Worm (Caenorhabditis elegans) whole organism, L4 larva: ENCODE measurements around the gene swan-1.

Source experiments
- Y105C5A.15 ChIP-seq: fragments of 200-800 bp; sonication (Bioruptor generic); IDR thresholded peaks from 2 replicates; pipeline ENCODE4 v1.3.6; 2022; ENCODE audit warnings: missing genetic modification characterization, missing compliant biosample characterization
- ceh-82 ChIP-seq: sonication (generic microtip); optimal IDR thresholded peaks from 2 replicates; lab custom pipeline; 2017; ENCODE audit warnings: missing biosample characterization, missing genetic modification characterization
- fos-1 ChIP-seq: fragments of 150-350 bp; optimal IDR thresholded peaks from 2 replicates; lab custom pipeline; 2014; ENCODE audit warnings: missing biosample characterization, missing genetic modification characterization
- lir-3 ChIP-seq: sonication (generic microtip); optimal IDR thresholded peaks from 2 replicates; lab custom pipeline; 2016; ENCODE audit warnings: mild to moderate bottlenecking, missing genetic modification characterization, missing compliant biosample characterization
- skn-1 ChIP-seq: fragments of 150-350 bp; optimal IDR thresholded peaks from 2 replicates; lab custom pipeline; 2014; ENCODE audit warnings: missing biosample characterization, missing genetic modification characterization
- zag-1 ChIP-seq: fragments of 150-350 bp; optimal IDR thresholded peaks from 2 replicates; lab custom pipeline; 2014; ENCODE audit warnings: missing biosample characterization, missing genetic modification characterization

DNA sequence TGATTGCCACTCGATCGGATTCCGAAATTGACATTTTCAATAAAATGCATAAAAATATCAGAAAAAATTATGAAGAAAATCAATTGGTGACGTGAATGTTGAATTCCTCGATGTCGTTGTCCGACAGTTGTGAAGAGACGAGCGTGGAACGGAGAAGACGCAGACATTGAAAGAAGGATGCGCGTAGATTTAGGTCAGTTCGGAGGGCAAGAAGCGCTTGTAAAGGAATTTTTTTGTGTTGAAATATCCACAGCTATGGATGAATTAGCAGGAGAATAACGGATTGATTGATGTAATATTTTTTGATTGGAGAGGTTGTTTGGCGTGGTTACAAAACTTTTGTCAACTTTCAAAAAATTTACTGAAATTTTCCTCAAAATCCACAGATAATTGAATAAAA, 38.6 kb downstream of the swan-1 start, which contains the start of gene F20G2.3:
- TF ChIP-seq lir-3 (tag; lab: Kevin White, UChicago), result no peak
- TF ChIP-seq zag-1 (tag; lab: Kevin White, UChicago), result no peak
- no peak for TF ChIP-seq ceh-82 (tag; lab: Kevin White, UChicago)
- TF ChIP-seq Y105C5A.15 (GFP tag; lab: Robert Waterston, UW), result no peak
- no peak for TF ChIP-seq skn-1 (tag; lab: Kevin White, UChicago)
- no peak for TF ChIP-seq fos-1 (tag; lab: Kevin White, UChicago)
